Worm (Caenorhabditis elegans) whole organism, mixed stage, embryonic: ENCODE results near the gene srlf-36.

ENCODE experiments used
- bed-3 ChIP-seq: fragments of 200-800 bp; sonication (Bioruptor generic); optimal IDR thresholded peaks from 3 replicates; lab custom pipeline; 2018; ENCODE audit warnings: mild to moderate bottlenecking, missing genetic modification characterization, moderate library complexity, missing compliant biosample characterization
- blmp-1 ChIP-seq: fragments of 150-350 bp; optimal IDR thresholded peaks from 2 replicates; lab custom pipeline; 2014; ENCODE audit warnings: missing biosample characterization, missing genetic modification characterization
- ceh-39 ChIP-seq: fragments of 150-350 bp; optimal IDR thresholded peaks from 2 replicates; lab custom pipeline; 2014; ENCODE audit warnings: missing biosample characterization, missing genetic modification characterization
- ceh-43 ChIP-seq: fragments of 200-800 bp; sonication (Bioruptor generic); optimal IDR thresholded peaks from 2 replicates; lab custom pipeline; 2018; ENCODE audit warnings: mild to moderate bottlenecking, missing genetic modification characterization, moderate library complexity, missing compliant biosample characterization
- ces-1 ChIP-seq: fragments of 150-350 bp; optimal IDR thresholded peaks from 2 replicates; lab custom pipeline; 2014; ENCODE audit warnings: missing biosample characterization, missing genetic modification reagents, missing genetic modification characterization
- cnd-1 ChIP-seq: fragments of 200-800 bp; sonication (Bioruptor generic); optimal IDR thresholded peaks from 2 replicates; lab custom pipeline; 2018; ENCODE audit warnings: mild to moderate bottlenecking, missing genetic modification characterization, missing compliant biosample characterization
- elt-1 ChIP-seq: sonication (generic microtip); optimal IDR thresholded peaks from 2 replicates; lab custom pipeline; 2017; ENCODE audit warnings: missing genetic modification characterization, mild to moderate bottlenecking, missing compliant biosample characterization, antibody characterized with exemption, moderate library complexity, borderline replicate concordance; ENCODE audit not compliant: insufficient read depth
- elt-3 ChIP-seq: fragments of 150-350 bp; optimal IDR thresholded peaks from 2 replicates; lab custom pipeline; 2014; ENCODE audit warnings: missing biosample characterization, missing genetic modification characterization
- ham-2 ChIP-seq: fragments of 200-800 bp; sonication (Bioruptor generic); optimal IDR thresholded peaks from 2 replicates; lab custom pipeline; 2018; ENCODE audit warnings: mild to moderate bottlenecking, missing genetic modification characterization, missing compliant biosample characterization
- hlh-1 ChIP-seq: fragments of 150-350 bp; optimal IDR thresholded peaks from 2 replicates; lab custom pipeline; 2014; ENCODE audit warnings: missing biosample characterization, missing genetic modification reagents, missing genetic modification characterization
- lin-13 ChIP-seq: fragments of 150-350 bp; optimal IDR thresholded peaks from 2 replicates; lab custom pipeline; 2014; ENCODE audit warnings: missing biosample characterization, missing genetic modification characterization
- lin-32 ChIP-seq: fragments of 200-800 bp; sonication (Bioruptor generic); optimal IDR thresholded peaks from 2 replicates; lab custom pipeline; 2018; ENCODE audit warnings: mild to moderate bottlenecking, missing genetic modification characterization, missing compliant biosample characterization
- lsy-2 ChIP-seq: fragments of 150-350 bp; optimal IDR thresholded peaks from 2 replicates; lab custom pipeline; 2014; ENCODE audit warnings: missing biosample characterization, missing genetic modification characterization
- mab-5 ChIP-seq: fragments of 150-350 bp; optimal IDR thresholded peaks from 2 replicates; lab custom pipeline; 2014; ENCODE audit warnings: missing biosample characterization, missing genetic modification characterization
- mep-1 ChIP-seq: fragments of 150-350 bp; optimal IDR thresholded peaks from 2 replicates; lab custom pipeline; 2017; ENCODE audit warnings: missing biosample characterization, missing genetic modification reagents, missing genetic modification characterization, inconsistent platforms
- mls-2 ChIP-seq: sonication (generic microtip); optimal IDR thresholded peaks from 2 replicates; lab custom pipeline; 2016; ENCODE audit warnings: mild to moderate bottlenecking, missing genetic modification characterization, moderate library complexity, missing compliant biosample characterization
- nhr-2 ChIP-seq: fragments of 150-350 bp; optimal IDR thresholded peaks from 2 replicates; lab custom pipeline; 2014; ENCODE audit warnings: missing biosample characterization, missing genetic modification characterization
- nhr-237 ChIP-seq: fragments of 150-350 bp; optimal IDR thresholded peaks from 2 replicates; lab custom pipeline; 2014; ENCODE audit warnings: missing biosample characterization, missing genetic modification characterization
- nhr-28 ChIP-seq: fragments of 150-350 bp; optimal IDR thresholded peaks from 2 replicates; lab custom pipeline; 2014; ENCODE audit warnings: missing biosample characterization, missing genetic modification characterization
- nhr-76 ChIP-seq: sonication (generic microtip); optimal IDR thresholded peaks from 2 replicates; lab custom pipeline; 2017; ENCODE audit warnings: missing biosample characterization, missing genetic modification characterization
- snpc-4 ChIP-seq: fragments of 150-350 bp; optimal IDR thresholded peaks from 2 replicates; lab custom pipeline; 2014; ENCODE audit warnings: missing biosample characterization, missing genetic modification characterization
- sptf-1 ChIP-seq: sonication (generic microtip); optimal IDR thresholded peaks from 2 replicates; lab custom pipeline; 2017; ENCODE audit warnings: mild to moderate bottlenecking, missing genetic modification characterization, moderate library complexity, missing compliant biosample characterization
- tbx-8 ChIP-seq: fragments of 200-800 bp; sonication (Bioruptor generic); optimal IDR thresholded peaks from 2 replicates; lab custom pipeline; 2018; ENCODE audit warnings: mild to moderate bottlenecking, missing genetic modification characterization, moderate library complexity, missing compliant biosample characterization
- unc-120 ChIP-seq: sonication (generic microtip); optimal IDR thresholded peaks from 2 replicates; lab custom pipeline; 2017; ENCODE audit warnings: missing genetic modification characterization, missing compliant biosample characterization; ENCODE audit not compliant: poor library complexity, severe bottlenecking
- unc-39 ChIP-seq: fragments of 150-350 bp; optimal IDR thresholded peaks from 2 replicates; lab custom pipeline; 2014; ENCODE audit warnings: missing biosample characterization, missing genetic modification characterization
- unc-62 ChIP-seq: fragments of 150-350 bp; optimal IDR thresholded peaks from 2 replicates; lab custom pipeline; 2014; ENCODE audit warnings: missing biosample characterization, missing genetic modification reagents, missing genetic modification characterization
- zip-8 ChIP-seq: fragments of 150-350 bp; optimal IDR thresholded peaks from 2 replicates; lab custom pipeline; 2014; ENCODE audit warnings: missing biosample characterization, missing genetic modification characterization
- ztf-11 ChIP-seq: fragments of 150-350 bp; optimal IDR thresholded peaks from 2 replicates; lab custom pipeline; 2014; ENCODE audit warnings: missing biosample characterization, missing genetic modification characterization

srlf-36 gene

ce11 chrV:568105-568504, 41.5 kb downstream of the srlf-36 start, which contains the start of gene sri-72:
Gene sri-72, minus strand, starts transcription at chrV:568205.
- TF ChIP-seq unc-62 (GFP tag; lab: Kevin White, UChicago) = no peak
- TF ChIP-seq nhr-76 (tag; lab: Kevin White, UChicago) = no peak
- TF ChIP-seq elt-1 (tag; lab: Kevin White, UChicago) = no peak
- no peak for TF ChIP-seq hlh-1 (tag; lab: Kevin White, UChicago)
- no peak for TF ChIP-seq ceh-43 (GFP tag; lab: Kevin White, UChicago)

- TF ChIP-seq blmp-1 = no peak
- TF ChIP-seq lin-13 = no peak
- no peak for TF ChIP-seq cnd-1
- no peak for TF ChIP-seq mep-1 (tag; lab: Kevin White, UChicago)
- TF ChIP-seq hlh-1 (tag; lab: Kevin White, UChicago) = no peak
- TF ChIP-seq tbx-8 (GFP tag; lab: Kevin White, UChicago) = no peak
- TF ChIP-seq mab-5 = no peak
- no peak for TF ChIP-seq ham-2 (GFP tag; lab: Kevin White, UChicago)
- TF ChIP-seq elt-3 = no peak
- no peak for TF ChIP-seq unc-39 (tag; lab: Kevin White, UChicago)
- TF ChIP-seq ces-1 (GFP tag; lab: Kevin White, UChicago) = no peak
- TF ChIP-seq unc-62 (GFP tag; lab: Kevin White, UChicago) = no peak
- TF ChIP-seq ztf-11 (tag; lab: Kevin White, UChicago) = no peak
- TF ChIP-seq lsy-2 (tag; lab: Kevin White, UChicago) = no peak
- TF ChIP-seq snpc-4 = no peak
- no peak for TF ChIP-seq unc-120 (tag; lab: Kevin White, UChicago)
- TF ChIP-seq ceh-39 = no peak
- no peak for TF ChIP-seq nhr-28 (tag; lab: Kevin White, UChicago)
- no peak for TF ChIP-seq nhr-2 (tag; lab: Kevin White, UChicago)
Measured at ce11 chrV:565984-566383, 43.6 kb downstream of the srlf-36 start, which contains the start of gene sri-73. Gene sri-73, minus strand, starts transcription at chrV:566084.

ce11 chrV:562834-563233, 46.7 kb downstream of the srlf-36 start, which contains the start of gene C14C6.2:
Gene C14C6.2, plus strand, starts transcription at chrV:563134.
- TF ChIP-seq nhr-2 (tag; lab: Kevin White, UChicago) = no peak
- no peak for TF ChIP-seq sptf-1 (tag; lab: Kevin White, UChicago)
- TF ChIP-seq lin-32 = no peak
- TF ChIP-seq nhr-76 (tag; lab: Kevin White, UChicago) = no peak
- no peak for TF ChIP-seq ceh-43 (GFP tag; lab: Kevin White, UChicago)
- TF ChIP-seq elt-1 (tag; lab: Kevin White, UChicago) = no peak
- no peak for TF ChIP-seq zip-8 (tag; lab: Kevin White, UChicago)
- no peak for TF ChIP-seq mls-2 (tag; lab: Kevin White, UChicago)
- TF ChIP-seq unc-39 (tag; lab: Kevin White, UChicago) = no peak
- no peak for TF ChIP-seq mab-5
- TF ChIP-seq mep-1 (tag; lab: Kevin White, UChicago) = no peak
- TF ChIP-seq ztf-11 (tag; lab: Kevin White, UChicago) = no peak
- TF ChIP-seq nhr-237 (tag; lab: Kevin White, UChicago) = no peak
- TF ChIP-seq bed-3 (GFP tag; lab: Kevin White, UChicago) = no peak
- no peak for TF ChIP-seq hlh-1 (tag; lab: Kevin White, UChicago)
- no peak for TF ChIP-seq unc-62 (GFP tag; lab: Kevin White, UChicago)

ce11 chrV:559940-560339, 49.6 kb downstream of the srlf-36 start, which contains the start of gene srx-7:
Gene srx-7, plus strand, starts transcription at chrV:560195.
- TF ChIP-seq elt-1 (tag; lab: Kevin White, UChicago) (no peak), ces-1 (GFP tag; lab: Kevin White, UChicago) (no peak), tbx-8 (GFP tag; lab: Kevin White, UChicago) (no peak), bed-3 (GFP tag; lab: Kevin White, UChicago) (no peak)
